Worm (Caenorhabditis elegans) whole organism, midembryonic: ENCODE results near the gene C02H6.3.

Experiments
- med-1 ChIP-seq: sonication (generic microtip); optimal IDR thresholded peaks from 2 replicates; lab custom pipeline; 2017; ENCODE audit warnings: missing genetic modification characterization, mild to moderate bottlenecking, missing compliant biosample characterization, antibody characterized with exemption, missing genetic modification reagents; ENCODE audit not compliant: insufficient read depth
- ztf-23 ChIP-seq: fragments of 200-800 bp; sonication (Bioruptor generic); IDR thresholded peaks from 2 replicates; pipeline ENCODE4 v1.3.6; 2022; ENCODE audit warnings: missing genetic modification reagents, missing genetic modification characterization, missing compliant biosample characterization
- ztf-29 ChIP-seq: fragments of 200-800 bp; sonication (Bioruptor generic); IDR thresholded peaks from 2 replicates; pipeline ENCODE4 v1.3.6; 2022; ENCODE audit warnings: missing genetic modification reagents, missing genetic modification characterization, missing compliant biosample characterization

- TF ChIP-seq ztf-23 (GFP tag; lab: Robert Waterston, UW) (no peak), ztf-29 (GFP tag; lab: Robert Waterston, UW) (no peak), med-1 (GFP tag; lab: Kevin White, UChicago) (no peak)
Observed at ce11 chrV:7395359-7395758, 7.7 kb upstream of the C02H6.3 start, which contains the start of gene srx-9.
